Worm (Caenorhabditis elegans) whole organism, L1 larva: Measurements from ENCODE around the gene Y22D7AR.14.

Experiments
- Y116A8C.19 ChIP-seq: sonication (generic microtip); optimal IDR thresholded peaks from 2 replicates; lab custom pipeline; 2016; ENCODE audit warnings: missing compliant biosample characterization, missing genetic modification characterization, borderline replicate concordance
- aly-2 ChIP-seq: fragments of 150-350 bp; optimal IDR thresholded peaks from 2 replicates; lab custom pipeline; 2014; ENCODE audit warnings: missing biosample characterization, missing genetic modification characterization
- elt-3 ChIP-seq, 6 experiments: fragments of 150-350 bp in 1 of 6; sonication (generic microtip); optimal IDR thresholded peaks; 2 replicates each; lab custom pipeline; 2017 to 2018; ENCODE audit warnings: missing biosample characterization in 6 of 6, missing genetic modification characterization in 6 of 6, inconsistent platforms in 1 of 6
- lsy-2 ChIP-seq, 2 experiments: fragments of 150-350 bp; optimal IDR thresholded peaks; 2 replicates each; lab custom pipeline; 2014; ENCODE audit warnings: missing biosample characterization in 2 of 2, missing genetic modification characterization in 2 of 2
- pqm-1 ChIP-seq: sonication (generic microtip); optimal IDR thresholded peaks from 3 replicates; lab custom pipeline; 2017; ENCODE audit warnings: missing biosample characterization, missing genetic modification characterization
- xbp-1 ChIP-seq: sonication (generic microtip); optimal IDR thresholded peaks from 2 replicates; lab custom pipeline; 2016; ENCODE audit warnings: missing genetic modification characterization, missing compliant biosample characterization
- zag-1 ChIP-seq: fragments of 150-350 bp; optimal IDR thresholded peaks from 2 replicates; lab custom pipeline; 2014; ENCODE audit warnings: missing biosample characterization, missing genetic modification characterization

DNA sequence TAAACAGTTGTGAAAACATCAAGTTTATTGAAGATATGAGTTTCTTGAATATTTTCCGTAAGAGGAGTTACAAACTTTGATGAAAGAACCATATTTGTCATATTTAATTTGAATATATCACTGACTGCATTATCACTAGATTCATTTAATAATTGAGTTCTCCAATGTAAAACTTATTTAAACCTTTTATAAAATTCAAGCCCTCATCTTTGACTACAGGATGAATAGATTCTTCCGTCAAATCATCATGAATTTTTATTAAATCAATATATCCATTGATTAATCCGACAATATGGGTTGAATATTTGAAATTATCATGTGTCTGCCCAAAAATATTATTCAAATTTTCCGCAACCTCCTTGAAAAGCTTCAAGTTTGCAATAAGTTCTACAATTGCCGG lies 1.8 kb downstream of the Y22D7AR.14 start, which contains the start of gene Y22D7AR.7:
- no peak for TF ChIP-seq Y116A8C.19 (tag; lab: Kevin White, UChicago)
- no peak for TF ChIP-seq elt-3 (tag; optimal IDR thresholded peaks at IDR 0.05; lab: Kevin White, UChicago)
- TF ChIP-seq zag-1 (tag; lab: Kevin White, UChicago), result no peak
- TF ChIP-seq lsy-2 (tag; optimal IDR thresholded peaks at IDR 0.05; lab: Kevin White, UChicago), result no peak
- no peak for TF ChIP-seq aly-2
- TF ChIP-seq pqm-1, result no peak
- TF ChIP-seq xbp-1 (tag; lab: Kevin White, UChicago), result no peak
